Fruit fly (Drosophila melanogaster): ENCODE results near the gene CG4297.

DNA sequence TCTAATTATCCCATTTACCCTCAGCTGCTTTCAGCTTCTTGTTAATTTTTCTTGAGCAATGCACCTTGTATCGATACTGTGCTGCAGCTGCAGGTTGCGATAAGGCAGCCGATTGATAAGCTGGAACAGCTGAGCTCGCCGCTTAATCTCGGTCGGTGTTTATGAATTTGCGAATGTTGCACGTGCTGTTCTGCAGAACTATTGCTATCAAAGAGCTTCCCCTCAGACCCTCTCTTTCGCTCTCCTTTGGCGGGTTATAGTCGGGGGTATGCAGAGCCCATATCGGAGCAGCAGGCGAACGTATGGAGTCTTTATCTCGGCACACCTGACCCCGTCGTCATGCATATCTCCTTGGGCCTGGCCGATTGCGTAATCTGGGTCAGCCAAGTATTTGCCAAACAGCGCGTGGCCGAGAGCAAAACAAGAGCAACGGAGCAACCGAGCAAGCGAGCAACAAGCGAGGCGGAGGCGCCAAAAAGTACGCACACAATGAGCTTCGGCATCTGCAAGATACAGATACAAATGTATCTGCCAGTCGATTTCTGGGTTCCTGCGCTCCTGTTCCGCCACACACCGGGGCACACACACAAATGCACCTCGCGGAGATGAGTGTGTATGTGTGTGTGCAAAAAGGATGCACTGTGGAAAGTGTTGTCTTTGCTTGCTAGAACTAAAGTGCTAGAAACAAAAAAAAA, 42.3 kb upstream of the CG4297 start:
- TF ChIP-seq CG6854 (GFP tag; optimal IDR thresholded peaks at IDR 0.05) (no peak), Eip75B (GFP tag; optimal IDR thresholded peaks at IDR 0.05) (no peak), dsx (GFP tag; optimal IDR thresholded peaks at IDR 0.05; ENCODE audit: poor library complexity, severe bottlenecking) (no peak), CG31627 (GFP tag; optimal IDR thresholded peaks at IDR 0.05) (no peak), Hr39 (GFP tag; optimal IDR thresholded peaks at IDR 0.05) (no peak), net (GFP tag; optimal IDR thresholded peaks at IDR 0.05) (no peak), CG1621 (tag; optimal IDR thresholded peaks at IDR 0.05) (no peak), Hr4 (GFP tag; optimal IDR thresholded peaks at IDR 0.05) (no peak)

Data from whole organism, prepupa.